Worm (Caenorhabditis elegans): Measurements from ENCODE around the gene C42D4.13.

The C42D4.13 gene

ce11 chrIV:7235382-7235917, 47.5 kb upstream of the C42D4.13 start (continued):
- TF ChIP-seq mel-28 (tag; optimal IDR thresholded peaks at IDR 0.05; ENCODE audit: borderline replicate concordance) (no peak), F23B12.7 (tag; optimal IDR thresholded peaks at IDR 0.05; ENCODE audit: insufficient read depth) (no peak), rec-8 (tag; optimal IDR thresholded peaks at IDR 0.05) (peak in 1 of 2 experiments; percentile 8), K11D2.4 (GFP tag; IDR thresholded peaks at IDR 0.05) (0 out of 2 replicates have a peak, but pooled peaks have one; percentile 50), nfyb-1 (GFP tag; IDR thresholded peaks at IDR 0.05) (no peak), him-1 (tag; optimal IDR thresholded peaks at IDR 0.05) (no peak), dpff-1 (tag; optimal IDR thresholded peaks at IDR 0.05) (no peak), snpc-4 (GFP tag; optimal IDR thresholded peaks at IDR 0.05) (no peak), snpc-4 (tag; optimal IDR thresholded peaks at IDR 0.05) (peak in 1 of 4 experiments; percentile 21), aptf-3 (GFP tag; IDR thresholded peaks at IDR 0.05) (no peak; the same call in 1 of the 2 replicates), hlh-12 (tag; optimal IDR thresholded peaks at IDR 0.05) (no peak), F39B2.1 (GFP tag; IDR thresholded peaks at IDR 0.05) (no peak), Y53F4B.3 (GFP tag; IDR thresholded peaks at IDR 0.05) (no peak), sptf-2 (GFP tag; optimal IDR thresholded peaks at IDR 0.05) (no peak), lin-54 (GFP tag; optimal IDR thresholded peaks at IDR 0.05) (peak; percentile 31), unc-62 (GFP tag; optimal IDR thresholded peaks at IDR 0.05) (no peak), hlh-26 (GFP tag; conservative IDR thresholded peaks at IDR 0.05) (no peak), sdz-38 (tag; optimal IDR thresholded peaks at IDR 0.05) (no peak), Y53G8AR.9 (GFP tag; conservative IDR thresholded peaks at IDR 0.05) (no peak), snpc-1.3 (tag; optimal IDR thresholded peaks at IDR 0.05; ENCODE audit: insufficient read depth) (no peak), madf-10 (tag; optimal IDR thresholded peaks at IDR 0.05) (no peak), tbx-9 (tag; optimal IDR thresholded peaks at IDR 0.05; ENCODE audit: borderline replicate concordance) (no peak), F22D6.2 (tag; optimal IDR thresholded peaks at IDR 0.05) (no peak), ceh-58 (GFP tag; IDR thresholded peaks at IDR 0.05) (no peak), hsf-1 (GFP tag; IDR thresholded peaks at IDR 0.05) (no peak), ama-1 (optimal IDR thresholded peaks at IDR 0.05) (no peak), ama-1 (GFP tag; optimal IDR thresholded peaks at IDR 0.05) (no peak), mcd-1 (GFP tag; IDR thresholded peaks at IDR 0.05) (peak; percentile 62), ztf-25 (GFP tag; IDR thresholded peaks at IDR 0.05) (no peak), athp-1 (tag; optimal IDR thresholded peaks at IDR 0.05) (no peak), xnd-1 (tag; optimal IDR thresholded peaks at IDR 0.05) (no peak), nhr-120 (GFP tag; IDR thresholded peaks at IDR 0.05) (no peak), bed-2 (GFP tag; IDR thresholded peaks at IDR 0.05) (no peak), attf-3 (GFP tag; conservative IDR thresholded peaks at IDR 0.05) (no peak), T26A5.8 (tag; optimal IDR thresholded peaks at IDR 0.05) (no peak), madf-6 (GFP tag; IDR thresholded peaks at IDR 0.05) (no peak), F52B5.7 (tag; optimal IDR thresholded peaks at IDR 0.05) (no peak), atf-7 (tag; optimal IDR thresholded peaks at IDR 0.05) (no peak), ztf-22 (GFP tag; optimal IDR thresholded peaks at IDR 0.05) (no peak), zfh-2 (GFP tag; conservative IDR thresholded peaks at IDR 0.05) (peak; percentile 89), egl-18 (GFP tag; IDR thresholded peaks at IDR 0.05) (no peak), lin-40 (tag; optimal IDR thresholded peaks at IDR 0.05) (peak; percentile 28), lsy-27 (tag; optimal IDR thresholded peaks at IDR 0.05; ENCODE audit: borderline replicate concordance, insufficient read depth) (no peak), B0019.2 (GFP tag; conservative IDR thresholded peaks at IDR 0.05) (no peak), lir-1 (GFP tag; conservative IDR thresholded peaks at IDR 0.05) (0 out of 2 replicates have a peak, but pooled peaks have one; percentile 32), ceh-79 (tag; optimal IDR thresholded peaks at IDR 0.05) (no peak), nfya-2 (GFP tag; IDR thresholded peaks at IDR 0.05) (no peak), die-1 (tag; optimal IDR thresholded peaks at IDR 0.05) (no peak), B0336.3 (GFP tag; IDR thresholded peaks at IDR 0.05) (peak; percentile 59; the same call in 1 of the 2 replicates)
